Worm (Caenorhabditis elegans): Measurements from ENCODE around the gene mogs-1.

mogs-1 gene

DNA sequence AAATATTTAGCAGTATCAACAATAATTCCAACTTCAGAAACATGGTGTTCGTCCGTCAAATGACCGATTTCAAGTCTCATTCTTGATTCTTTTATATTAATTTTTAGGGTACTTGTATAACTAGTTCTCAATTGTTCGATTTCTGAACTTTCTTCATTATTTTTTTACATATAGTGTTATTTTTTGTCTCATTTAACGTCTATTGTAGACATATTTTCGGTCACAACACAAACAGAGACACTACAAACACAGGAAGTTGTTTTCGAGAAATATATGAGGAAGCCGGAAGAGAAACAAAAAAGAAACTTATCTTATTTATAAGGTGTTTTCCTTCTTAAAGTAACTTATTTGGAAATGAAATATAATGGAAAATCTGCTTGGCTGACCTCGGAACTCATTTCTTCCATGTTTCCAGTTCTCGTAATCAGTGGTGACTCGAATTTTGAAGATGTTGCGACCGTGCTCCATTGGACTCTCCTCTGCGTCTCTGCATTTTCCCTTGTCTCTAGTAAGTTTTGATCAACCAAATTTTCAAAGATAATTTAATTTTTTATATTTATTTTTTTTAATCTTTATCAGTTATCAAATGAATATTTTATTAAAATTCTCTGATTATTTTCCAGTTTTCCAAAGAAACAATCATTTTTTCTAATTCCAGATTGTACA is 32.1 kb upstream of the mogs-1 start, which contains the start of the genes F36H1.12 and lin-3:
F36H1.12 (minus strand) TSS at position 51 of the 666 bp plus-strand sequence.
lin-3 (plus strand) TSS at position 657 of the 666 bp plus-strand sequence.
- no peak for TF ChIP-seq nhr-28 (tag; optimal IDR thresholded peaks at IDR 0.05)
- TF ChIP-seq pqm-1 (tag; optimal IDR thresholded peaks at IDR 0.05), result no peak
- TF ChIP-seq nhr-76 (tag; optimal IDR thresholded peaks at IDR 0.05), result no peak
- TF ChIP-seq eor-1 (tag; optimal IDR thresholded peaks at IDR 0.05), result no peak
- TF ChIP-seq egl-27 (tag; optimal IDR thresholded peaks at IDR 0.05), result no peak
- TF ChIP-seq aly-2 (tag; optimal IDR thresholded peaks at IDR 0.05), result no peak
- TF ChIP-seq fkh-10 (GFP tag; optimal IDR thresholded peaks at IDR 0.05), result no peak
- no peak for TF ChIP-seq nhr-237 (tag; optimal IDR thresholded peaks at IDR 0.05)
- no peak for TF ChIP-seq ceh-16 (tag; optimal IDR thresholded peaks at IDR 0.05)
- TF ChIP-seq ZK546.5 (tag; optimal IDR thresholded peaks at IDR 0.05), result no peak
- no peak for TF ChIP-seq nhr-12 (tag; optimal IDR thresholded peaks at IDR 0.05)
- TF ChIP-seq elt-2 (tag; optimal IDR thresholded peaks at IDR 0.05), result no peak
- TF ChIP-seq ztf-11 (tag; optimal IDR thresholded peaks at IDR 0.05), result no peak
- no peak for TF ChIP-seq sea-2 (GFP tag; optimal IDR thresholded peaks at IDR 0.05)
- no peak for TF ChIP-seq egl-5 (tag; optimal IDR thresholded peaks at IDR 0.05)
- no peak for TF ChIP-seq ztf-4 (tag; optimal IDR thresholded peaks at IDR 0.05)
- TF ChIP-seq nhr-43 (tag; optimal IDR thresholded peaks at IDR 0.05; ENCODE audit: poor library complexity, severe bottlenecking), result no peak
- TF ChIP-seq mdl-1 (tag; optimal IDR thresholded peaks at IDR 0.05), result no peak
- no peak for TF ChIP-seq fos-1 (tag; optimal IDR thresholded peaks at IDR 0.05)

DNA sequence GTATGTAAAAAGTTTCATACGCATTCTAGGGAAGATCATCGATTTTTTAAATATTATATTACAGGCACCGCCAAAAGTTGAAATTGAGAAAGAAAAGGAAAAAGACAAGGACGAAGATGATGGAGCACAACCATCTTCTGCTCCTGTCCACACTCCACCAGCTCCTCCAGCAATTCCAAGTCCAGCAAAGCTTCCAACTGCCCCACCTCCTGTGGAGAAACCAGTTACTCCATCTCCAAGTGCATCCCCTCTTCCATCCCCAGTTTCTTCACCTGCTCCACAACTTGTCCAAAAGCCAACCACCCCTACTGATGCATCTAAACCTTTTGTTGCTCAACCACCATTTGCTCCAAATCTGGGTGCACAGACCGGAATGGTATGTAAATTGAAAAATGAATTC is 30.2 kb upstream of the mogs-1 start:
- TF ChIP-seq nhr-25 (tag; optimal IDR thresholded peaks at IDR 0.05) (no peak), lin-39 (tag; optimal IDR thresholded peaks at IDR 0.05) (no peak), aly-2 (tag; optimal IDR thresholded peaks at IDR 0.05) (no peak)

- TF ChIP-seq unc-62 (GFP tag; optimal IDR thresholded peaks at IDR 0.05) (no peak), aly-2 (tag; optimal IDR thresholded peaks at IDR 0.05) (no peak), zag-1 (tag; optimal IDR thresholded peaks at IDR 0.05) (no peak), jun-1 (tag; optimal IDR thresholded peaks at IDR 0.05) (no peak), elt-1 (tag; optimal IDR thresholded peaks at IDR 0.05) (no peak), eor-1 (tag; optimal IDR thresholded peaks at IDR 0.05) (no peak), elt-3 (tag; optimal IDR thresholded peaks at IDR 0.05) (no peak), unc-39 (tag; optimal IDR thresholded peaks at IDR 0.05) (no peak), daf-12 (tag; optimal IDR thresholded peaks at IDR 0.05) (no peak), nhr-76 (tag; optimal IDR thresholded peaks at IDR 0.05) (no peak), ztf-4 (tag; optimal IDR thresholded peaks at IDR 0.05) (no peak), ama-1 (optimal IDR thresholded peaks at IDR 0.05) (no peak), fkh-2 (tag; optimal IDR thresholded peaks at IDR 0.05) (no peak), sea-2 (GFP tag; optimal IDR thresholded peaks at IDR 0.05) (no peak), nhr-43 (tag; optimal IDR thresholded peaks at IDR 0.05; ENCODE audit: poor library complexity, severe bottlenecking) (no peak), mml-1 (tag; optimal IDR thresholded peaks at IDR 0.05) (no peak), lsy-12 (tag; optimal IDR thresholded peaks at IDR 0.05) (no peak), nhr-25 (tag; optimal IDR thresholded peaks at IDR 0.05) (no peak), lin-39 (tag; optimal IDR thresholded peaks at IDR 0.05) (no peak), ZK546.5 (tag; optimal IDR thresholded peaks at IDR 0.05) (no peak)
Observed at ce11 chrIV:11049806-11050205, 28.1 kb upstream of the mogs-1 start, which contains the start of gene F36H1.3. TSS of gene F36H1.3 (plus strand) at chrIV:11050128.

ce11 chrIV:11048871-11049270 is 27.1 kb upstream of the mogs-1 start, which contains the start of gene F36H1.11:
TSS of gene F36H1.11 (plus strand) at chrIV:11049171.
- TF ChIP-seq mml-1 (tag; optimal IDR thresholded peaks at IDR 0.05) (no peak), lin-15B (tag; optimal IDR thresholded peaks at IDR 0.05) (no peak), nhr-23 (tag; optimal IDR thresholded peaks at IDR 0.05) (no peak), elt-3 (tag; optimal IDR thresholded peaks at IDR 0.05) (no peak), aly-2 (tag; optimal IDR thresholded peaks at IDR 0.05) (no peak), daf-12 (tag; optimal IDR thresholded peaks at IDR 0.05) (no peak), jun-1 (tag; optimal IDR thresholded peaks at IDR 0.05) (no peak)

DNA sequence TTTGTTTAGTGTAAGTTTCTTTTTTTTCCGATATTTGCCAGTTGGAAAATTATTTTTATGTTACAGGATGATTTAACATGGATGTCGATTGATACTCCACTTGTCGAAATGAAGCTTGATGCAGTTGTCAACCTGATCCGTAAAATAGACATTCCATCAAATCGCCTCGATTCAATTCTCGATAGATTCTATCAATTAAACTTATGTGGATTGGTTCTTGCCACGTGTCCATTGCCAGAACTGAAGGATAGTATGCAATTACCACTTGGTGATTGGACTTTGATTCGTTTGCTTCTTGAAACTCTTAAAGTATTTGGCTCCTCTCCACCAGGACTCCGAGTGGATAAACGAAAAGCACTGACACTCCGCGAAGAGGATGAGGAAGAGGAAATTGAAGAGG is 22.6 kb upstream of the mogs-1 start:
- no peak for TF ChIP-seq nhr-237 (tag; optimal IDR thresholded peaks at IDR 0.05)
- no peak for TF ChIP-seq lsy-12 (tag; optimal IDR thresholded peaks at IDR 0.05)
- TF ChIP-seq R02D3.7 (tag; optimal IDR thresholded peaks at IDR 0.05), result no peak
- TF ChIP-seq nhr-12 (tag; optimal IDR thresholded peaks at IDR 0.05), result no peak
- no peak for TF ChIP-seq unc-62 (GFP tag; optimal IDR thresholded peaks at IDR 0.05)
- TF ChIP-seq daf-12 (tag; optimal IDR thresholded peaks at IDR 0.05), result no peak
- no peak for TF ChIP-seq ama-1 (optimal IDR thresholded peaks at IDR 0.05)
- no peak for TF ChIP-seq elt-3 (tag; optimal IDR thresholded peaks at IDR 0.05)
- no peak for TF ChIP-seq nhr-77 (tag; optimal IDR thresholded peaks at IDR 0.05)
- no peak for TF ChIP-seq pha-4 (tag; optimal IDR thresholded peaks at IDR 0.05)
